Fruit fly (Drosophila melanogaster) whole organism, embryonic: ENCODE results near the gene Tsf1.
A peak's percentile ranks its signal among the peaks of the same experiment; 100 is the strongest.

Experiments used
- Atf3 ChIP-seq: fragments of 200-800 bp; sonication (Bioruptor generic); optimal IDR thresholded peaks from 3 replicates; lab custom pipeline; 2016; ENCODE audit warnings: missing biosample characterization, missing genetic modification characterization
- B-H2 ChIP-seq: fragments of 200-800 bp; sonication (Bioruptor generic); optimal IDR thresholded peaks from 2 replicates; lab custom pipeline; 2018; ENCODE audit warnings: missing biosample characterization, mild to moderate bottlenecking, missing genetic modification characterization
- CG10147 ChIP-seq: fragments of 200-800 bp; sonication (Bioruptor generic); optimal IDR thresholded peaks from 2 replicates; lab custom pipeline; 2019; ENCODE audit warnings: missing biosample characterization, mild to moderate bottlenecking, missing genetic modification characterization, moderate library complexity
- CG10366 ChIP-seq: fragments of 200-800 bp; sonication (Bioruptor generic); IDR thresholded peaks from 2 replicates; pipeline ENCODE4 v1.3.6; 2022; ENCODE audit warnings: missing biosample characterization, missing genetic modification characterization
- CG10565 ChIP-seq: fragments of 200-800 bp; sonication (Bioruptor generic); optimal IDR thresholded peaks from 3 replicates; lab custom pipeline; 2016; ENCODE audit warnings: missing biosample characterization, mild to moderate bottlenecking, missing genetic modification characterization
- CG11247 ChIP-seq: fragments of 200-800 bp; sonication (Bioruptor generic); IDR thresholded peaks from 2 replicates; pipeline ENCODE4 v1.3.6; 2022; ENCODE audit warnings: missing biosample characterization, missing genetic modification characterization
- CG11723 ChIP-seq: fragments of 200-800 bp; sonication (Bioruptor generic); optimal IDR thresholded peaks from 2 replicates; lab custom pipeline; 2017; ENCODE audit warnings: missing biosample characterization, mild to moderate bottlenecking, missing genetic modification characterization
- CG12155 ChIP-seq: fragments of 200-800 bp; sonication (Bioruptor generic); optimal IDR thresholded peaks from 3 replicates; lab custom pipeline; 2016; ENCODE audit warnings: missing biosample characterization, missing genetic modification characterization
- CG12236 ChIP-seq: fragments of 200-800 bp; sonication (Bioruptor generic); optimal IDR thresholded peaks from 2 replicates; lab custom pipeline; 2016; ENCODE audit warnings: missing biosample characterization, missing genetic modification characterization
- CG12769 ChIP-seq: fragments of 200-800 bp; sonication (Bioruptor generic); optimal IDR thresholded peaks from 2 replicates; lab custom pipeline; 2019; ENCODE audit warnings: missing biosample characterization, mild to moderate bottlenecking, missing genetic modification characterization, moderate library complexity
- CG13424 ChIP-seq: fragments of 200-800 bp; sonication (Bioruptor generic); optimal IDR thresholded peaks from 2 replicates; lab custom pipeline; 2019; ENCODE audit warnings: missing biosample characterization, mild to moderate bottlenecking, missing genetic modification characterization, moderate library complexity
- CG13775 ChIP-seq: fragments of 200-800 bp; sonication (Bioruptor generic); optimal IDR thresholded peaks from 3 replicates; lab custom pipeline; 2017; ENCODE audit warnings: missing biosample characterization, mild to moderate bottlenecking, missing genetic modification characterization
- CG15073 ChIP-seq: fragments of 200-800 bp; sonication (Bioruptor generic); optimal IDR thresholded peaks from 2 replicates; lab custom pipeline; 2016; ENCODE audit warnings: missing biosample characterization, missing genetic modification characterization
- CG15479 ChIP-seq: fragments of 200-800 bp; sonication (Bioruptor generic); optimal IDR thresholded peaks from 3 replicates; lab custom pipeline; 2019; ENCODE audit warnings: missing biosample characterization, mild to moderate bottlenecking, missing genetic modification characterization, moderate library complexity
- CG17328 ChIP-seq: fragments of 200-800 bp; sonication (Bioruptor generic); IDR thresholded peaks from 2 replicates; pipeline ENCODE4 v1.3.6; 2022; ENCODE audit warnings: missing biosample characterization, missing genetic modification characterization
- CG17385 ChIP-seq: fragments of 200-800 bp; sonication (Bioruptor generic); optimal IDR thresholded peaks from 3 replicates; lab custom pipeline; 2018; ENCODE audit warnings: missing biosample characterization, mild to moderate bottlenecking, missing genetic modification characterization
- CG17568 ChIP-seq: fragments of 200-800 bp; sonication (Bioruptor generic); optimal IDR thresholded peaks from 2 replicates; lab custom pipeline; 2018; ENCODE audit warnings: missing biosample characterization, mild to moderate bottlenecking, missing genetic modification characterization, moderate library complexity
- CG3726 ChIP-seq: fragments of 200-800 bp; sonication (Bioruptor generic); IDR thresholded peaks from 3 replicates; pipeline ENCODE4, ENCODE4 v1.3.6; 2022; ENCODE audit warnings: missing biosample characterization, missing genetic modification characterization
- CG43689 ChIP-seq: fragments of 200-800 bp; sonication (Bioruptor generic); IDR thresholded peaks from 2 replicates; pipeline ENCODE4 v1.3.6; 2022; ENCODE audit warnings: missing biosample characterization, missing genetic modification characterization
- CG4707 ChIP-seq: fragments of 200-800 bp; sonication (Bioruptor generic); optimal IDR thresholded peaks from 2 replicates; lab custom pipeline; 2018; ENCODE audit warnings: missing biosample characterization, mild to moderate bottlenecking, missing genetic modification characterization, moderate library complexity
- CG6791 ChIP-seq: fragments of 200-800 bp; sonication (Bioruptor generic); IDR thresholded peaks from 3 replicates; pipeline ENCODE4 v1.3.6; 2022; ENCODE audit warnings: missing biosample characterization, missing genetic modification characterization; ENCODE audit not compliant: partially characterized antibody
- CG7839 ChIP-seq: fragments of 200-800 bp; sonication (Bioruptor generic); optimal IDR thresholded peaks from 3 replicates; lab custom pipeline; 2018; ENCODE audit warnings: missing biosample characterization, mild to moderate bottlenecking, missing genetic modification characterization, moderate library complexity
- CG8089 ChIP-seq: fragments of 200-800 bp; sonication (Bioruptor generic); optimal IDR thresholded peaks from 3 replicates; lab custom pipeline; 2016; ENCODE audit warnings: missing biosample characterization, missing genetic modification characterization
- CG8944 ChIP-seq: fragments of 200-800 bp; sonication (Bioruptor generic); optimal IDR thresholded peaks from 3 replicates; lab custom pipeline; 2016; ENCODE audit warnings: missing biosample characterization, missing genetic modification characterization
- CkIIα-i1 ChIP-seq: fragments of 200-800 bp; sonication (Bioruptor generic); IDR thresholded peaks from 2 replicates; pipeline ENCODE4 v1.3.6; 2022; ENCODE audit warnings: missing biosample characterization, missing genetic modification characterization
- Dip3 ChIP-seq: fragments of 200-800 bp; sonication (Bioruptor generic); optimal IDR thresholded peaks from 3 replicates; lab custom pipeline; 2016; ENCODE audit warnings: missing biosample characterization, missing genetic modification characterization
- Doc3 ChIP-seq: fragments of 200-800 bp; sonication (Bioruptor generic); IDR thresholded peaks from 3 replicates; pipeline ENCODE4 v1.3.6; 2022; ENCODE audit warnings: missing biosample characterization, missing genetic modification characterization; ENCODE audit not compliant: partially characterized antibody
- Fer1 ChIP-seq: fragments of 200-800 bp; sonication (Bioruptor generic); optimal IDR thresholded peaks from 2 replicates; lab custom pipeline; 2017; ENCODE audit warnings: missing biosample characterization, mild to moderate bottlenecking, missing genetic modification characterization
- GATAe ChIP-seq: fragments of 200-800 bp; sonication (Bioruptor generic); conservative IDR thresholded peaks from 2 replicates; pipeline ENCODE4 v1.3.6; 2022; ENCODE audit warnings: missing biosample characterization, missing genetic modification characterization
- H2.0 ChIP-seq: fragments of 200-800 bp; sonication (Bioruptor generic); IDR thresholded peaks from 2 replicates; pipeline ENCODE4 v1.3.6; 2022; ENCODE audit warnings: missing biosample characterization, missing genetic modification characterization
- Hsf ChIP-seq: fragments of 200-800 bp; sonication (Bioruptor generic); optimal IDR thresholded peaks from 3 replicates; lab custom pipeline; 2016; ENCODE audit warnings: missing biosample characterization, missing genetic modification characterization
- NC2α ChIP-seq: fragments of 200-800 bp; sonication (Bioruptor generic); optimal IDR thresholded peaks from 2 replicates; lab custom pipeline; 2016; ENCODE audit warnings: missing biosample characterization, missing genetic modification characterization
- Poxn ChIP-seq: fragments of 200-800 bp; sonication (Bioruptor generic); IDR thresholded peaks from 2 replicates; pipeline ENCODE4 v1.3.6; 2022; ENCODE audit warnings: missing biosample characterization, missing genetic modification characterization
- Sin3A ChIP-seq: fragments of >200 bp; optimal IDR thresholded peaks from 2 replicates; lab custom pipeline; 2018
- Trl ChIP-seq, 3 experiments: fragments of >200 bp in 2 of 3; fragments of 200-800 bp in 1 of 3; sonication (Bioruptor generic) in 1 of 3; optimal IDR thresholded peaks; 2 replicates in 1 of 3; 3 replicates in 2 of 3; lab custom pipeline; 2016 to 2017; ENCODE audit warnings: missing biosample characterization in 1 of 3, missing genetic modification characterization in 1 of 3
- cas ChIP-seq: fragments of 200-800 bp; sonication (Bioruptor generic); IDR thresholded peaks from 2 replicates; pipeline ENCODE4 v1.3.6; 2022; ENCODE audit warnings: missing biosample characterization, missing genetic modification characterization
- cato ChIP-seq: fragments of 200-800 bp; sonication (Bioruptor generic); optimal IDR thresholded peaks from 2 replicates; lab custom pipeline; 2016; ENCODE audit warnings: missing biosample characterization, missing genetic modification characterization, borderline replicate concordance
- dpn ChIP-seq, 2 experiments: fragments of 200-800 bp; sonication (Bioruptor generic); optimal IDR thresholded peaks; 3 replicates each; lab custom pipeline; 2016; ENCODE audit warnings: missing biosample characterization in 2 of 2, missing genetic modification characterization in 2 of 2
- exex ChIP-seq: fragments of 200-800 bp; sonication (Bioruptor generic); optimal IDR thresholded peaks from 4 replicates; lab custom pipeline; 2018; ENCODE audit warnings: missing biosample characterization, mild to moderate bottlenecking, missing genetic modification characterization, moderate library complexity
- fu2 ChIP-seq: fragments of 200-800 bp; sonication (Bioruptor generic); optimal IDR thresholded peaks from 2 replicates; lab custom pipeline; 2016; ENCODE audit warnings: missing biosample characterization, missing genetic modification characterization
- gcm ChIP-seq: fragments of 200-800 bp; sonication (Bioruptor generic); optimal IDR thresholded peaks from 2 replicates; lab custom pipeline; 2019; ENCODE audit warnings: missing biosample characterization, mild to moderate bottlenecking, missing genetic modification characterization, moderate library complexity
- kni ChIP-seq: fragments of 200-800 bp; sonication (Bioruptor generic); optimal IDR thresholded peaks from 3 replicates; lab custom pipeline; 2017; ENCODE audit warnings: mild to moderate bottlenecking, missing biosample characterization, missing genetic modification reagents, missing genetic modification characterization
- mam ChIP-seq: fragments of 200-800 bp; sonication (Bioruptor generic); optimal IDR thresholded peaks from 3 replicates; lab custom pipeline; 2016; ENCODE audit warnings: missing biosample characterization, missing genetic modification characterization
- nom ChIP-seq: fragments of 200-800 bp; sonication (Bioruptor generic); optimal IDR thresholded peaks from 2 replicates; lab custom pipeline; 2017; ENCODE audit warnings: missing biosample characterization, missing genetic modification characterization, mild to moderate bottlenecking, moderate library complexity, missing genetic modification reagents
- sc ChIP-seq, 3 experiments: fragments of >200 bp in 2 of 3; fragments of 200-800 bp in 1 of 3; sonication (Bioruptor generic) in 1 of 3; optimal IDR thresholded peaks; 2 replicates in 2 of 3; 3 replicates in 1 of 3; lab custom pipeline; 2017; ENCODE audit warnings: mild to moderate bottlenecking in 1 of 3, missing biosample characterization in 1 of 3, missing genetic modification characterization in 1 of 3, missing genetic modification reagents in 1 of 3
- shn ChIP-seq: fragments of 200-800 bp; sonication (Bioruptor generic); optimal IDR thresholded peaks from 3 replicates; lab custom pipeline; 2016; ENCODE audit warnings: missing biosample characterization, missing genetic modification characterization
- ssp ChIP-seq: fragments of 200-800 bp; sonication (Bioruptor generic); IDR thresholded peaks from 2 replicates; pipeline ENCODE4 v1.3.6; 2022; ENCODE audit warnings: missing biosample characterization, missing genetic modification characterization
- tin ChIP-seq: fragments of 200-800 bp; sonication (Bioruptor generic); optimal IDR thresholded peaks from 3 replicates; lab custom pipeline; 2016; ENCODE audit warnings: missing biosample characterization, missing genetic modification characterization
- trh ChIP-seq: fragments of 200-800 bp; sonication (Bioruptor generic); optimal IDR thresholded peaks from 2 replicates; lab custom pipeline; 2016; ENCODE audit warnings: missing biosample characterization, missing genetic modification characterization
- zfh2 ChIP-seq: fragments of 200-800 bp; sonication (Bioruptor generic); optimal IDR thresholded peaks from 2 replicates; lab custom pipeline; 2016; ENCODE audit warnings: missing biosample characterization, missing genetic modification characterization

Tsf1 gene

dm6 chrX:18404632-18405238 is 17.9 kb downstream of the Tsf1 start (continued):
- TF ChIP-seq gcm (GFP tag; lab: Kevin White, UChicago) (no peak), Dip3 (peak; percentile 18), nom (GFP tag; lab: Kevin White, UChicago) (peak; percentile 33), Doc3 (GFP tag; lab: Robert Waterston, UW) (no peak), fu2 (GFP tag; lab: Kevin White, UChicago) (peak; percentile 34), CG7839 (tag; lab: Kevin White, UChicago) (peak; percentile 54), GATAe (GFP tag; lab: Robert Waterston, UW) (no peak), CG3726 (GFP tag; lab: Robert Waterston, UW) (no peak), Trl (optimal IDR thresholded peaks at IDR 0.05; lab: Kevin White, UChicago) (peak; percentile 91 to 92), Trl (GFP tag; optimal IDR thresholded peaks at IDR 0.05; lab: Kevin White, UChicago) (no peak), CG15479 (no peak), Fer1 (GFP tag; lab: Kevin White, UChicago) (no peak), CG17385 (GFP tag; lab: Kevin White, UChicago) (no peak), CkIIα-i1 (no peak), CG10366 (no peak), B-H2 (GFP tag; lab: Kevin White, UChicago) (no peak), CG12769 (tag; lab: Kevin White, UChicago) (peak; percentile 66), H2.0 (no peak), CG4707 (GFP tag; lab: Kevin White, UChicago) (no peak), mam (GFP tag; lab: Kevin White, UChicago) (peak; percentile 36), CG12236 (GFP tag; lab: Kevin White, UChicago) (no peak), cas (no peak), cato (GFP tag; lab: Kevin White, UChicago) (no peak), CG11723 (GFP tag; lab: Kevin White, UChicago) (no peak), ssp (GFP tag; lab: Robert Waterston, UW) (no peak), dpn (GFP tag; optimal IDR thresholded peaks at IDR 0.05; lab: Kevin White, UChicago) (peak in 1 of 2 experiments; percentile 34), NC2α (GFP tag; lab: Kevin White, UChicago) (no peak), exex (no peak), CG17568 (GFP tag; lab: Kevin White, UChicago) (no peak), Sin3A (lab: Kevin White, UChicago) (no peak), CG10565 (GFP tag; lab: Kevin White, UChicago) (no peak), Poxn (GFP tag; lab: Robert Waterston, UW) (no peak), CG11247 (GFP tag; lab: Robert Waterston, UW) (no peak), CG12155 (GFP tag; lab: Kevin White, UChicago) (no peak), sc (optimal IDR thresholded peaks at IDR 0.05; lab: Kevin White, UChicago) (no peak), sc (GFP tag; optimal IDR thresholded peaks at IDR 0.05; lab: Kevin White, UChicago) (no peak), kni (no peak), Atf3 (GFP tag; lab: Kevin White, UChicago) (no peak), CG43689 (GFP tag; lab: Robert Waterston, UW) (no peak), CG13424 (peak; percentile 13), CG13775 (GFP tag; lab: Kevin White, UChicago) (no peak), CG10147 (no peak), Hsf (GFP tag; lab: Kevin White, UChicago) (no peak), CG17328 (GFP tag; lab: Robert Waterston, UW) (no peak), tin (GFP tag; lab: Kevin White, UChicago) (no peak), CG15073 (no peak), CG6791 (GFP tag; lab: Robert Waterston, UW) (no peak), zfh2 (peak; percentile 33), shn (GFP tag; lab: Kevin White, UChicago) (peak; percentile 67), CG8089 (GFP tag; lab: Kevin White, UChicago) (no peak), CG8944 (GFP tag; lab: Kevin White, UChicago) (no peak), trh (GFP tag; lab: Kevin White, UChicago) (no peak)
